Worm (Caenorhabditis elegans): ENCODE measurements around the gene oac-53.

oac-53 gene

ce11 chrV:16592947-16593791 lies 34.6 kb downstream of the oac-53 start:
- TF ChIP-seq fos-1 (tag; optimal IDR thresholded peaks at IDR 0.05) = peak; percentile 43
- no peak for TF ChIP-seq nhr-6 (tag; optimal IDR thresholded peaks at IDR 0.05)
- peak; percentile 26 for TF ChIP-seq ama-1 (optimal IDR thresholded peaks at IDR 0.05)
- peak; percentile 34 for TF ChIP-seq crh-2 (tag; optimal IDR thresholded peaks at IDR 0.05)
- peak; percentile 47 for TF ChIP-seq gmeb-1 (tag; optimal IDR thresholded peaks at IDR 0.05)
- no peak for TF ChIP-seq unc-39 (tag; optimal IDR thresholded peaks at IDR 0.05)
- no peak for TF ChIP-seq ceh-82 (tag; optimal IDR thresholded peaks at IDR 0.05)
- TF ChIP-seq sma-9 (GFP tag; optimal IDR thresholded peaks at IDR 0.05) = peak; percentile 41
- no peak for TF ChIP-seq sma-9 (tag; optimal IDR thresholded peaks at IDR 0.05)
- TF ChIP-seq lin-39 (tag; optimal IDR thresholded peaks at IDR 0.05) = no peak
- TF ChIP-seq Y55F3AM.14 (GFP tag; optimal IDR thresholded peaks at IDR 0.05) = peak; percentile 31
- no peak for TF ChIP-seq elt-3 (tag; optimal IDR thresholded peaks at IDR 0.05)

DNA sequence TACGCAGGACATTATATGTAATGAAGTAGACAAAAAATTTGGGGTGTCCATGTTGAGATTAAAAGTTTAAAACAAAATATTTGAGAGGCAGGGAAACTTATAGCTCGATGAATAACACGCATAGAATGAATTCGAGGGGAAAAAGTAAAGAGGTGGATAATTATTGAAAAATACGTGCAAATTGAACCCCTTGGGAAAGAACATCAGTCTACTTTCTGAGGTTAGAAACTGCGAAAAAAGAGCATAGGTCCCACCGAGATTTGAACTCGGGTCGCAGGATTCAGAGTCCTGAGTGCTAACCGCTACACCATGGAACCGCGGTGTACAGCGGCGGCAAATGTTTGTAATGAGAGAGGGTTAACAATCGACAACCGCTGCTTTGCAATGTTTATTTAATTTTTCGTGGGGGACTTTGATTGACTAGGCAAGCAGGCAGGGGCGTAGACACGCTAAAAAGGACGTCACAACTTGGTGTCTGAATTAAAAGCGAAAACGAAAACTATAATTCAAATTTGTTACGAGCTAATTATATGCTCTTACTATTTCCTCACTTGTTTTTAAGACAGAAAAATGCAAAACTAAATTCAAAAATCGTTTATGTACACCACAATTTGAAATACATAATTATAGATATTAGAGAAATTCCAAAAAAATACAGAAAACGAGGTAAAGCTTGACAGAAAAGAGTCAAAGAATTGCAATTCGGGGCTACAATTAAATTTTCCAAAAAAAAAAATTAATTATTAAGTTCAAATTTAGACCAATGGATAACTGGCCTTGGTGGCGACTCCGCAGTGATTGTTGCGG lies 35.6 kb downstream of the oac-53 start, which contains the start of gene srh-269:
Gene srh-269 (minus strand): TSS at position 51 of the 807 bp plus-strand sequence.
- TF ChIP-seq lin-39 (tag; optimal IDR thresholded peaks at IDR 0.05) = no peak
- TF ChIP-seq mdl-1 (tag; optimal IDR thresholded peaks at IDR 0.05) = no peak
- no peak for TF ChIP-seq ceh-82 (tag; optimal IDR thresholded peaks at IDR 0.05)
- no peak for TF ChIP-seq zag-1 (tag; optimal IDR thresholded peaks at IDR 0.05)
- peak; percentile 52 for TF ChIP-seq gmeb-1 (tag; optimal IDR thresholded peaks at IDR 0.05)
- TF ChIP-seq lin-11 (tag; optimal IDR thresholded peaks at IDR 0.05) = no peak
- no peak for TF ChIP-seq aly-2 (tag; optimal IDR thresholded peaks at IDR 0.05)
- no peak for TF ChIP-seq R02D3.7 (tag; optimal IDR thresholded peaks at IDR 0.05)
- no peak for TF ChIP-seq skn-1 (tag; optimal IDR thresholded peaks at IDR 0.05)
- TF ChIP-seq fos-1 (tag; optimal IDR thresholded peaks at IDR 0.05) = peak; percentile 40
- TF ChIP-seq blmp-1 (tag; optimal IDR thresholded peaks at IDR 0.05; ENCODE audit: insufficient read depth) = no peak
- TF ChIP-seq Y55F3AM.14 (GFP tag; optimal IDR thresholded peaks at IDR 0.05) = peak; percentile 72
- peak; percentile 16 for TF ChIP-seq ztf-4 (tag; optimal IDR thresholded peaks at IDR 0.05)
- no peak for TF ChIP-seq alr-1 (tag; optimal IDR thresholded peaks at IDR 0.05)
- TF ChIP-seq ceh-16 (tag; optimal IDR thresholded peaks at IDR 0.05) = no peak
- TF ChIP-seq elt-3 (tag; optimal IDR thresholded peaks at IDR 0.05) = no peak
- no peak for TF ChIP-seq nhr-11 (tag; optimal IDR thresholded peaks at IDR 0.05)
- TF ChIP-seq snpc-4 (tag; optimal IDR thresholded peaks at IDR 0.05) = peak; percentile 30
- no peak for TF ChIP-seq nhr-237 (tag; optimal IDR thresholded peaks at IDR 0.05)
- TF ChIP-seq ztf-1 (GFP tag; conservative IDR thresholded peaks at IDR 0.05) = no peak
- peak; percentile 76 for TF ChIP-seq nhr-129 (tag; optimal IDR thresholded peaks at IDR 0.05)
- TF ChIP-seq mbf-1 (tag; optimal IDR thresholded peaks at IDR 0.05) = no peak
- TF ChIP-seq ztf-11 (tag; optimal IDR thresholded peaks at IDR 0.05) = no peak
- TF ChIP-seq sem-4 (tag; optimal IDR thresholded peaks at IDR 0.05) = no peak
- no peak for TF ChIP-seq nhr-25 (tag; optimal IDR thresholded peaks at IDR 0.05)
- no peak for TF ChIP-seq nhr-12 (tag; optimal IDR thresholded peaks at IDR 0.05)
- TF ChIP-seq nhr-77 (tag; optimal IDR thresholded peaks at IDR 0.05) = no peak
- no peak for TF ChIP-seq dmd-4 (tag; optimal IDR thresholded peaks at IDR 0.05)
- TF ChIP-seq peb-1 (tag; optimal IDR thresholded peaks at IDR 0.05) = no peak
- no peak for TF ChIP-seq unc-62 (GFP tag; optimal IDR thresholded peaks at IDR 0.05)
- peak; percentile 42 for TF ChIP-seq sma-3 (GFP tag; optimal IDR thresholded peaks at IDR 0.05)
- peak; percentile 27 to 63 for TF ChIP-seq lsy-2 (tag; optimal IDR thresholded peaks at IDR 0.05)
- TF ChIP-seq C34F6.9 (tag; optimal IDR thresholded peaks at IDR 0.05) = peak; percentile 36
- peak; percentile 55 for TF ChIP-seq F13H6.1 (tag; optimal IDR thresholded peaks at IDR 0.05)
- TF ChIP-seq lin-13 (GFP tag; optimal IDR thresholded peaks at IDR 0.05) = peak; percentile 52
- peak; percentile 90 for TF ChIP-seq ama-1 (optimal IDR thresholded peaks at IDR 0.05)
- no peak for TF ChIP-seq unc-55 (GFP tag; optimal IDR thresholded peaks at IDR 0.05)
- TF ChIP-seq elt-1 (tag; optimal IDR thresholded peaks at IDR 0.05) = no peak
- no peak for TF ChIP-seq unc-39 (tag; optimal IDR thresholded peaks at IDR 0.05)
- TF ChIP-seq crh-2 (tag; optimal IDR thresholded peaks at IDR 0.05) = peak; percentile 13
- TF ChIP-seq nhr-6 (tag; optimal IDR thresholded peaks at IDR 0.05) = peak; percentile 12
- no peak for TF ChIP-seq ZK546.5 (tag; optimal IDR thresholded peaks at IDR 0.05)
- no peak for TF ChIP-seq egl-27 (tag; optimal IDR thresholded peaks at IDR 0.05)
- peak; percentile 54 for TF ChIP-seq sma-9 (GFP tag; optimal IDR thresholded peaks at IDR 0.05)
- TF ChIP-seq sma-9 (tag; optimal IDR thresholded peaks at IDR 0.05) = no peak
- no peak for TF ChIP-seq mab-5 (tag; optimal IDR thresholded peaks at IDR 0.05)
- TF ChIP-seq nhr-23 (tag; optimal IDR thresholded peaks at IDR 0.05) = no peak
- peak; percentile 47 for TF ChIP-seq nhr-21 (tag; optimal IDR thresholded peaks at IDR 0.05)

All from whole organism, L2 larva.